Worm (Caenorhabditis elegans): ENCODE measurements around the gene eif-3.B.

eif-3.B gene

DNA sequence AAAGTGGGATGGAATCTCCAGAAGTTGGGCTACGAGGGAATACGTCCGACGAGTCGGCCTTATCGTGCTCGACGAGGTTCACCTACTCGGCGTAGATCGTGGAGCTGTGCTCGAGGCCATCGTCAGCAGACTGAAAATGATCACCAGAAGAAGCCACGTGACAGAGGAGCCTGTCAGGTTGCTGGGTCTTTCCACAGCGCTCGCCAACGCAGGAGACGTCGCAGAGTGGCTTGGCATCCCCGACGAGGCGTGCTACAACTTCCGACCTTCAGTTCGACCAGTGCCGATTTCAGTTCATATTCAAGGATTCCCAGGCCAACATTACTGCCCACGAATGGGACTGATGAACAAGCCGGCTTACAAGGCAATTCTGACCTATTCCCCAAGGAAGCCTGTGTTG lies 24.1 kb upstream of the eif-3.B start:
- TF ChIP-seq nhr-90 (tag; optimal IDR thresholded peaks at IDR 0.05; ENCODE audit: poor library complexity) (no peak), pax-3 (tag; optimal IDR thresholded peaks at IDR 0.05) (no peak), elt-3 (tag; optimal IDR thresholded peaks at IDR 0.05) (no peak), nhr-71 (tag; optimal IDR thresholded peaks at IDR 0.05) (no peak), grh-1 (GFP tag; IDR thresholded peaks at IDR 0.05) (no peak)

DNA sequence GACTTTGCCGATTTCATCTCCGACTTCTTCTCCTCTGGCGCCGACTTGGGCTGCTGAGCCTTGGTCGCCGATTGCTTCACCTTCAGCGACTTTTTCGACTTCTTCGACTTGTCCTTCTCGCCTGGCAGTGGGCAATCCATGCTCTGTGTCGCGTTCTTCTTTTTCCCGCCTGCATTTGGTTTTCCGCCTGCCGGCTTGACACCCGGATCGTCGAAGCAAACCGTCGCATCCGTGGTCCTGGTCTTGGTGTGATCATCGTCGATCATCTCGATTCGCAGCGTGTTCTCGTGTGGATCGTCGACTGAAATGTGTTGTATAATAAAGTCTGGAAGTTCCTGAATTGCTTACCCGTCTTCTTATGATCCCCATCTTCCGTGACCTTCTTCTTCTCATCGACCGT lies 23.1 kb upstream of the eif-3.B start:
- no peak for TF ChIP-seq nhr-28 (tag; optimal IDR thresholded peaks at IDR 0.05)
- no peak for TF ChIP-seq lin-13 (GFP tag; optimal IDR thresholded peaks at IDR 0.05)
- TF ChIP-seq egl-27 (tag; optimal IDR thresholded peaks at IDR 0.05) = no peak
- no peak for TF ChIP-seq fos-1 (tag; optimal IDR thresholded peaks at IDR 0.05)
- TF ChIP-seq pqm-1 (tag; optimal IDR thresholded peaks at IDR 0.05) = no peak
- TF ChIP-seq ceh-88 (GFP tag; IDR thresholded peaks at IDR 0.05) = no peak
- no peak for TF ChIP-seq blmp-1 (tag; optimal IDR thresholded peaks at IDR 0.05)

DNA sequence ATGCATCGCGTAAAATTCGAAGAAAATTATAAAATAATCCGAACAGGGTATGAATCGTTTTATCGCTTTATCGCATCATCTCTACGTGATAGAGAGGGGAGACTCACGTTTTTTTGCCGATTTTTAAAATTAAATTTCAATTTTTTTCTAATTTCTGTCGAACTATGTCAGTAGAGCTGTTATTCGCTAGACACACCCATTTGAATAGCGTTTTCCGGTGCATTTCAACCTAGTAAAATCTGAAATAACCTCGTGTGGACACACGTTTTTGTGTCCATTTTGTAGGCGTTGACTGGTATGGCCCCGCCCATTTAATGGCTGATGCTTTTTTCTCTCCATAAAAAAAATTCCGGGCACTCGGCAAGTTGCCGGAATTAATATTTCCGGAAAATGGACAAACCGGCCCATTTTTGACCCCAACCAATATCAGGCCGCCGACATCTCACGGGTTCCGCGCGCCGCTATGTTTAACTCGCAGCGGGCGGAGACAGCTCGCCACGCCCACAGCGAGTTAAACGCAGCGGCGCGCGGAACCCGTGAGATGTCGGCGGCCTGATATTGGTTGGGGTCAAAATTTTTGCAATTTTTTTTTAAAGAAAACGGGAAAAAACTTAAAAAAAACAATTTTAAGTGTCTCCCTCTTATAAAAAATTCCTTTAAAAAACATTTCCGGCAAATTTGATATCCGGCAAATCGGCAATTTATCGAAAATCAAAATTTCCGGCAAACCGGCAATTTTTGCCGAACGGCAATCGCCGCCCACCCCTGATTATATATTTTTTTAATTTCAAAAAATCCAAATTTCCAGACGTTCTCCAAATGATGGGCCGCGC lies 22.0 kb upstream of the eif-3.B start, which contains the start of gene Y54E2A.7:
Y54E2A.7 (minus strand) TSS at position 51 of the 833 bp plus-strand sequence.
- TF ChIP-seq nhr-90 (tag; optimal IDR thresholded peaks at IDR 0.05; ENCODE audit: poor library complexity) = no peak
- TF ChIP-seq sox-4 (tag; optimal IDR thresholded peaks at IDR 0.05) = no peak
- TF ChIP-seq nhr-237 (tag; optimal IDR thresholded peaks at IDR 0.05) = no peak
- no peak for TF ChIP-seq unc-86 (tag; optimal IDR thresholded peaks at IDR 0.05)
- TF ChIP-seq lin-35 (GFP tag; optimal IDR thresholded peaks at IDR 0.05) = no peak
- TF ChIP-seq nhr-77 (tag; optimal IDR thresholded peaks at IDR 0.05) = no peak

DNA sequence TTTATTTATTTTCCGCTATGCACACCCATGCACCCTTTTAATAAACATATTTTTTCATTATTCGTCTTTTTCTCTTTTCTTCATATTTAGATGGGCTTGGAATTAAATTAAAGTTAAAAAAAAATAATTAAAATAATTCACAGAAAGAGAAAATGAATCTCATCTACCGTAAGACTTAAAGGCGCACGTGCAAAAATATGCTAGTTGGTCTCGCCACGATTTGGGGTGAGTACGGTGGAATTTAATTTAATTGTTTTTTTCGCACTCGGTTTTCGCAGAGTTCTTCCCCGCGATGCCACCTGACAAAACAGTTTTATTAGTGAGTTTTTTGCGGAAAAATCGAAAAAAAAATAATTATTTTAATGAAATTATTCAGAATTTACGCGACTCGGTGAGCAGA lies 17.1 kb upstream of the eif-3.B start, which contains the start of gene Y54E2A.8:
Y54E2A.8 (plus strand) TSS at position 254 of the 400 bp plus-strand sequence.
- TF ChIP-seq nhr-28 (tag; optimal IDR thresholded peaks at IDR 0.05) (no peak), sox-4 (tag; optimal IDR thresholded peaks at IDR 0.05) (no peak), ceh-88 (GFP tag; IDR thresholded peaks at IDR 0.05) (no peak), lin-35 (GFP tag; optimal IDR thresholded peaks at IDR 0.05) (no peak), efl-1 (optimal IDR thresholded peaks at IDR 0.05) (no peak), efl-1 (GFP tag; optimal IDR thresholded peaks at IDR 0.05 in 1 of 2) (no peak), unc-98 (GFP tag; IDR thresholded peaks at IDR 0.05) (no peak), elt-3 (tag; optimal IDR thresholded peaks at IDR 0.05) (no peak), skn-1 (tag; optimal IDR thresholded peaks at IDR 0.05) (no peak), nhr-71 (tag; optimal IDR thresholded peaks at IDR 0.05) (no peak), lin-15B (tag; optimal IDR thresholded peaks at IDR 0.05) (no peak), nhr-47 (tag; optimal IDR thresholded peaks at IDR 0.05) (no peak), lir-3 (tag; optimal IDR thresholded peaks at IDR 0.05; ENCODE audit: poor library complexity) (no peak), lsy-2 (tag; optimal IDR thresholded peaks at IDR 0.05) (no peak), grh-1 (GFP tag; IDR thresholded peaks at IDR 0.05) (no peak)

DNA sequence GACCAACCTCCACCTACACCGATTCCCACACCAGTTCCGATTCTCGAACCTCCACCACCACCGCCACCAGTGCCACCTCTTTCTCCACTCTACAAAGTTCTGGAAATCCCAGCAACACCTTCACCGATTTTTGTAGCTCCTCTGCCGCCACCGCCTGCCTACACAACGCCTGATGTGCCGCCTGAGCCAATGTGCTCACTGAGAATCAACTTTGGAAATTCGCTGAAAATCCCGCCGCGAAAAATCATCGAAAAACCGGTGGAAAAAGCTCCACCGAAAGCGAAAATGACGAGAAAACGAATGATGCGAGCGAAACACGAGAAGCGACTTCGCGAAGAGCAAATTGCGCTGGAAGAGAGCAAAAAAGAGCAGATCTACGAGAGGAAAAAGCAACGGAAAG lies 15.4 kb upstream of the eif-3.B start:
- TF ChIP-seq aha-1 (tag; optimal IDR thresholded peaks at IDR 0.05) (no peak), fkh-10 (GFP tag; optimal IDR thresholded peaks at IDR 0.05) (no peak), efl-1 (optimal IDR thresholded peaks at IDR 0.05) (no peak), efl-1 (GFP tag; optimal IDR thresholded peaks at IDR 0.05 in 1 of 2) (peak in 1 of 2 experiments; percentile 64), dsc-1 (tag; optimal IDR thresholded peaks at IDR 0.05) (no peak), lin-15B (tag; optimal IDR thresholded peaks at IDR 0.05) (no peak), lsy-2 (tag; optimal IDR thresholded peaks at IDR 0.05) (no peak), nhr-19 (GFP tag; conservative IDR thresholded peaks at IDR 0.05) (no peak)

DNA sequence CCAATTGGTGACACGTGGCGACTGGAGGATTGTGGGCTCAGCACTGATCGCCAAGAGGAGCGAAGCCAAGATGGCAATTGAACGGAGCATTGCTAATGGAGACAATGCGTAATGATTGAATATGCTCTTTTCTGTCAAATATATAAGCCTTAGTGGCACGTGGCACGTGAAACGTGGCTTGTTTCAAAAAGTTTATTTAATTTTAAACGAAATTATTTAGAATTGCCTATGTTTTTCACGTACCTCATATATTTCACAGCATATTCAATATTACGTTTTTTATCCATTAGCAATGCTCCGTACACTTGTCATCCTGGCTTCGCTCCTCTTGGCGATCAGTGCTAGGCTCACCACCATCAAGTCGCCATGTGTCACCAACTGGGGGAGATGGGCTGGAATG lies 9.3 kb upstream of the eif-3.B start, which contains the start of gene Y54E2A.9:
Y54E2A.9 (minus strand) TSS at position 101 of the 400 bp plus-strand sequence.
- no peak for TF ChIP-seq rnt-1 (tag; optimal IDR thresholded peaks at IDR 0.05)
- no peak for TF ChIP-seq unc-86 (tag; optimal IDR thresholded peaks at IDR 0.05)
